Fruit fly (Drosophila melanogaster) whole organism, wandering third instar larva: Measurements from ENCODE around the gene Crag.

Source experiments
- Dfd ChIP-seq: fragments of >200 bp; optimal IDR thresholded peaks from 2 replicates; lab custom pipeline; 2017; ENCODE audit warnings: missing biosample characterization, missing genetic modification characterization
- Dif ChIP-seq: fragments of 200-275, 200-300 bp; sonication (Bioruptor generic); optimal IDR thresholded peaks from 2 replicates; lab custom pipeline; 2018; ENCODE audit warnings: missing biosample characterization, missing genetic modification characterization; ENCODE audit not compliant: partially characterized antibody
- Myc ChIP-seq: fragments of >200 bp; optimal IDR thresholded peaks from 2 replicates; lab custom pipeline; 2017
- OdsH ChIP-seq: fragments of 200-800 bp; sonication (Bioruptor generic); optimal IDR thresholded peaks from 2 replicates; lab custom pipeline; 2016; ENCODE audit warnings: missing biosample characterization, mild to moderate bottlenecking, missing genetic modification characterization
- Rel ChIP-seq, 2 experiments: fragments of 200-800 bp; sonication (Bioruptor generic) in 1 of 2; optimal IDR thresholded peaks; 2 replicates in 1 of 2; 3 replicates in 1 of 2; lab custom pipeline; 2016 to 2019; ENCODE audit warnings: mild to moderate bottlenecking in 2 of 2, missing biosample characterization in 2 of 2, missing genetic modification characterization in 2 of 2, moderate library complexity in 1 of 2
- Vsx2 ChIP-seq: fragments of 200-300, 225-300 bp; sonication (Bioruptor generic); optimal IDR thresholded peaks from 2 replicates; lab custom pipeline; 2018; ENCODE audit warnings: missing biosample characterization, missing genetic modification characterization; ENCODE audit not compliant: partially characterized antibody
- br ChIP-seq: fragments of 200-800 bp; sonication (Bioruptor generic); optimal IDR thresholded peaks from 2 replicates; lab custom pipeline; 2016; ENCODE audit warnings: missing biosample characterization, missing genetic modification characterization
- dl ChIP-seq, 2 experiments: fragments of 175-275, 200-275 bp in 1 of 2; fragments of 200-275 bp in 1 of 2; sonication (Bioruptor generic); optimal IDR thresholded peaks; lab custom pipeline; 2018; ENCODE audit warnings: mild to moderate bottlenecking in 2 of 2, missing biosample characterization in 2 of 2, missing genetic modification characterization in 2 of 2, moderate library complexity in 2 of 2; ENCODE audit not compliant: partially characterized antibody in 2 of 2, insufficient read depth in 1 of 2
- fru ChIP-seq: fragments of 200-800 bp; sonication (Bioruptor generic); optimal IDR thresholded peaks from 3 replicates; lab custom pipeline; 2016; ENCODE audit warnings: missing biosample characterization, mild to moderate bottlenecking, missing genetic modification characterization
- pan ChIP-seq: fragments of >200 bp; optimal IDR thresholded peaks from 2 replicates; lab custom pipeline; 2017
- psq ChIP-seq: fragments of 200-800 bp; sonication (Bioruptor generic); optimal IDR thresholded peaks from 3 replicates; lab custom pipeline; 2017; ENCODE audit warnings: missing biosample characterization, mild to moderate bottlenecking, missing genetic modification characterization, moderate library complexity
- rgr ChIP-seq: fragments of 200-800 bp; sonication (Bioruptor generic); optimal IDR thresholded peaks from 3 replicates; lab custom pipeline; 2016; ENCODE audit warnings: missing biosample characterization, mild to moderate bottlenecking, missing genetic modification characterization
- usp ChIP-seq: fragments of >200 bp; optimal IDR thresholded peaks from 2 replicates; lab custom pipeline; 2017; ENCODE audit warnings: missing biosample characterization, missing genetic modification characterization

- no peak for TF ChIP-seq psq (GFP tag; lab: Kevin White, UChicago)
- no peak for TF ChIP-seq fru (GFP tag; lab: Kevin White, UChicago)
- TF ChIP-seq pan, result no peak
- TF ChIP-seq rgr (GFP tag; lab: Kevin White, UChicago), result no peak
- no peak for TF ChIP-seq Vsx2 (GFP tag; lab: Kevin White, UChicago)
- TF ChIP-seq br (GFP tag; lab: Kevin White, UChicago), result no peak
- TF ChIP-seq Myc (lab: Kevin White, UChicago), result no peak
- TF ChIP-seq Dfd (GFP tag; lab: Kevin White, UChicago), result no peak
- TF ChIP-seq Dif (GFP tag; lab: Kevin White, UChicago), result no peak
- no peak for TF ChIP-seq dl (GFP tag; optimal IDR thresholded peaks at IDR 0.05; lab: Kevin White, UChicago; ENCODE audit: insufficient read depth in 1 of 2, partially characterized antibody in 2 of 2)
- TF ChIP-seq Rel (GFP tag; optimal IDR thresholded peaks at IDR 0.05; lab: Kevin White, UChicago), result no peak
- TF ChIP-seq Rel (tag; optimal IDR thresholded peaks at IDR 0.05; lab: Kevin White, UChicago), result no peak
- no peak for TF ChIP-seq usp (GFP tag; lab: Kevin White, UChicago)
- TF ChIP-seq OdsH (GFP tag; lab: Kevin White, UChicago), result no peak
Observed at dm6 chrX:8634789-8635188, 43.0 kb downstream of the Crag start.
